Worm (Caenorhabditis elegans) whole organism, early embryonic: ENCODE data around the gene ZC449.2.

ENCODE experiments used
- B0310.2 ChIP-seq: sonication (generic microtip); optimal IDR thresholded peaks from 2 replicates; lab custom pipeline; 2016; ENCODE audit warnings: mild to moderate bottlenecking, missing genetic modification characterization, missing compliant biosample characterization
- F13C5.2 ChIP-seq: sonication (generic microtip); optimal IDR thresholded peaks from 2 replicates; lab custom pipeline; 2017; ENCODE audit warnings: mild to moderate bottlenecking, missing genetic modification characterization, inconsistent platforms, missing compliant biosample characterization
- aly-1 ChIP-seq: sonication (generic microtip); optimal IDR thresholded peaks from 2 replicates; lab custom pipeline; 2016; ENCODE audit warnings: missing genetic modification characterization, missing compliant biosample characterization
- ama-1 ChIP-seq: fragments of 150-350 bp; optimal IDR thresholded peaks from 2 replicates; lab custom pipeline; 2014
- ceh-13 ChIP-seq: fragments of 200-800 bp; sonication (Bioruptor generic); optimal IDR thresholded peaks from 2 replicates; lab custom pipeline; 2018; ENCODE audit warnings: mild to moderate bottlenecking, missing genetic modification characterization, missing compliant biosample characterization
- ceh-36 ChIP-seq: sonication (generic microtip); optimal IDR thresholded peaks from 2 replicates; lab custom pipeline; 2016; ENCODE audit warnings: missing genetic modification characterization, inconsistent platforms, missing compliant biosample characterization
- ets-7 ChIP-seq: sonication (generic microtip); optimal IDR thresholded peaks from 2 replicates; lab custom pipeline; 2016; ENCODE audit warnings: missing genotype, missing genetic modification characterization, missing compliant biosample characterization
- flt-1 ChIP-seq: fragments of 200-800 bp; sonication (Bioruptor generic); IDR thresholded peaks from 2 replicates; pipeline ENCODE4 v1.3.6; 2022; ENCODE audit warnings: missing genetic modification characterization, missing compliant biosample characterization
- hmbx-1 ChIP-seq: sonication (generic microtip); optimal IDR thresholded peaks from 2 replicates; lab custom pipeline; 2016; ENCODE audit warnings: mild to moderate bottlenecking, missing genetic modification characterization, missing compliant biosample characterization
- hmg-4 ChIP-seq: fragments of 200-800 bp; sonication (Bioruptor generic); optimal IDR thresholded peaks from 2 replicates; lab custom pipeline; 2018; ENCODE audit warnings: mild to moderate bottlenecking, missing genetic modification characterization, missing compliant biosample characterization
- hnd-1 ChIP-seq: sonication (generic microtip); optimal IDR thresholded peaks from 2 replicates; lab custom pipeline; 2016; ENCODE audit warnings: missing genetic modification characterization, missing compliant biosample characterization
- pes-1 ChIP-seq: fragments of 200-800 bp; sonication (Bioruptor generic); IDR thresholded peaks from 2 replicates; pipeline ENCODE4 v1.3.6; 2022; ENCODE audit warnings: missing genetic modification reagents, missing genetic modification characterization, missing compliant biosample characterization
- scrt-1 ChIP-seq: fragments of 200-800 bp; sonication (Bioruptor generic); IDR thresholded peaks from 2 replicates; pipeline ENCODE4 v1.3.6; 2022; ENCODE audit warnings: missing genetic modification characterization, missing compliant biosample characterization
- sea-1 ChIP-seq: fragments of 200-800 bp; sonication (Bioruptor generic); conservative IDR thresholded peaks from 2 replicates; pipeline ENCODE4 v1.3.6; 2022; ENCODE audit warnings: missing genetic modification characterization, missing compliant biosample characterization
- tbx-11 ChIP-seq: fragments of 200-800 bp; sonication (Bioruptor generic); IDR thresholded peaks from 2 replicates; pipeline ENCODE4 v1.3.6; 2022; ENCODE audit warnings: missing genetic modification characterization, missing compliant biosample characterization
- tbx-37 ChIP-seq: fragments of 200-800 bp; sonication (Bioruptor generic); conservative IDR thresholded peaks from 2 replicates; pipeline ENCODE4 v1.3.6; 2022; ENCODE audit warnings: missing genetic modification reagents, missing genetic modification characterization, missing compliant biosample characterization
- tra-4 ChIP-seq: sonication (generic microtip); optimal IDR thresholded peaks from 2 replicates; lab custom pipeline; 2017; ENCODE audit warnings: missing genetic modification characterization, missing compliant biosample characterization

The ZC449.2 gene

DNA sequence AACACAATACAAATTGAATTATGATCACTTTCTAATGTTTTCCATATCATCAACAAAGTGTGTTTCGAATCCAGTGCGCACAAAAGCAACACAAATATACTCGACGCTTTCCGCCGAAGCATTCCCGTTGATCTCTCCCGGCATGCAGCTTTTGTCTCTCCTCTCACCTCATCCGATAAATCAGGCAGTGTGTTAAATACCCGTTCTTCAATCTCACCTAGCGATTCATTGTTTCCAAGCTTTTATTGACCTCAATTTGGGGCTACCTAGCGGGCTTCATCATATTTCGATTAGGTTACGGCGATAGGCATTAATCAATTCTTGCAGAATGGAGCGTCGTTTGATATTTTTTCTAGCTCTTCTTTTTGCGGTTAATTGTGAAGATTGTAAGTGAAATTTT, 3.2 kb downstream of the ZC449.2 start, which contains the start of gene ZC449.1:
ZC449.1 (plus strand) TSS at position 121 of the 400 bp plus-strand sequence.
- TF ChIP-seq hmbx-1 (tag; lab: Kevin White, UChicago) (no peak), ceh-36 (tag; lab: Kevin White, UChicago) (no peak), scrt-1 (no peak), F13C5.2 (tag; lab: Kevin White, UChicago) (no peak), tbx-37 (GFP tag; lab: Robert Waterston, UW) (no peak)

ce11 chrX:5026461-5026860, 5.4 kb downstream of the ZC449.2 start:
- TF ChIP-seq tbx-11 (GFP tag; lab: Robert Waterston, UW) (no peak), ceh-36 (tag; lab: Kevin White, UChicago) (no peak), flt-1 (no peak), F13C5.2 (tag; lab: Kevin White, UChicago) (no peak), aly-1 (tag; lab: Kevin White, UChicago) (no peak), ama-1 (lab: Kevin White, UChicago) (no peak), tra-4 (tag; lab: Kevin White, UChicago) (no peak)

- TF ChIP-seq scrt-1 = no peak
- TF ChIP-seq flt-1 = no peak
- TF ChIP-seq ets-7 (tag; lab: Kevin White, UChicago) = no peak
- TF ChIP-seq tbx-37 (GFP tag; lab: Robert Waterston, UW) = no peak
- TF ChIP-seq sea-1 (GFP tag; lab: Robert Waterston, UW) = no peak
- no peak for TF ChIP-seq pes-1 (GFP tag; lab: Robert Waterston, UW)
- no peak for TF ChIP-seq hmg-4 (GFP tag; lab: Kevin White, UChicago)
Observed at ce11 chrX:5027923-5028592, 7.0 kb downstream of the ZC449.2 start.

DNA sequence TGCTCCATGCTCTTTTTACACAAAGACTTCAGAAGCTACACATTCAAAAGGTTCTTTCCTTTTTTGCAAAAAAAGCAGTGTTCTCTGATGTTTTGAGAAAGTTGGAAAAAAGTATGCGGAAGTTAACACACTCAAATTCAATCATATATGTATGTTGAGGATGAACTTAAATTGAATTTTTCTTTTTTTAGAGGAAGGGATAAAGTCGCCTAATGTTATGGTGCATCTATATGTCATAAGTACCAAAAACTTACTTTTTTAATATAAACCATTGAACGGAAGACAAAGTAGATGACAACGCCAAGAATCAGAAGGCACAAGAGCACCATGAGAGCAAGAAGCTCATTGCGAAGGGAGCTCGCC, 7.5 kb downstream of the ZC449.2 start:
- TF ChIP-seq ets-7 (tag; lab: Kevin White, UChicago) = no peak
- TF ChIP-seq F13C5.2 (tag; lab: Kevin White, UChicago) = no peak
- no peak for TF ChIP-seq ama-1 (lab: Kevin White, UChicago)
- no peak for TF ChIP-seq tbx-11 (GFP tag; lab: Robert Waterston, UW)
- no peak for TF ChIP-seq tra-4 (tag; lab: Kevin White, UChicago)
- no peak for TF ChIP-seq hnd-1 (tag; lab: Kevin White, UChicago)
- no peak for TF ChIP-seq hmbx-1 (tag; lab: Kevin White, UChicago)
- no peak for TF ChIP-seq ceh-36 (tag; lab: Kevin White, UChicago)
- TF ChIP-seq hmg-4 (GFP tag; lab: Kevin White, UChicago) = no peak
- TF ChIP-seq ceh-13 (GFP tag; lab: Kevin White, UChicago) = no peak
- no peak for TF ChIP-seq aly-1 (tag; lab: Kevin White, UChicago)
- no peak for TF ChIP-seq flt-1
- no peak for TF ChIP-seq pes-1 (GFP tag; lab: Robert Waterston, UW)
- no peak for TF ChIP-seq B0310.2 (tag; lab: Kevin White, UChicago)
- no peak for TF ChIP-seq sea-1 (GFP tag; lab: Robert Waterston, UW)
- TF ChIP-seq scrt-1 = no peak
- TF ChIP-seq tbx-37 (GFP tag; lab: Robert Waterston, UW) = no peak

DNA sequence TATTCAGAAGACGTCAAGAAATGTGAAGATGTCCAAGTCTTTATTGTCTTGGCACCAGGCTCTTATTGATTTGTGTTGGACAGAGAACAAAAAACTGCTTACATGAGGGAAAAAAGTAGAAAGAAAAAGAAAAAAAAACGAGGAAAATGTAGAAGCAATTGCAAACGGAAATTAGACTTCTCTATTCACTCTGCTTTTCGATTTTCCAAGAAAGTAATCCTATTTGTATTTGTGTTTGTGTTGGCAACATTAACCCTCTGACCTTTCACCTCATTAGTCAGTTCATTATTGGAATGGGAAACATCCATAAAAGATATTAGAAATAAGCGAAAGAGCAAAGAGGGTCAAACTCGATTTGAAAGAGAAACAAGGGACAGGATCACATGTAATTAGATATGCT, 10.7 kb downstream of the ZC449.2 start:
- TF ChIP-seq flt-1 = no peak
- TF ChIP-seq pes-1 (GFP tag; lab: Robert Waterston, UW) = no peak
- TF ChIP-seq ceh-13 (GFP tag; lab: Kevin White, UChicago) = no peak

DNA sequence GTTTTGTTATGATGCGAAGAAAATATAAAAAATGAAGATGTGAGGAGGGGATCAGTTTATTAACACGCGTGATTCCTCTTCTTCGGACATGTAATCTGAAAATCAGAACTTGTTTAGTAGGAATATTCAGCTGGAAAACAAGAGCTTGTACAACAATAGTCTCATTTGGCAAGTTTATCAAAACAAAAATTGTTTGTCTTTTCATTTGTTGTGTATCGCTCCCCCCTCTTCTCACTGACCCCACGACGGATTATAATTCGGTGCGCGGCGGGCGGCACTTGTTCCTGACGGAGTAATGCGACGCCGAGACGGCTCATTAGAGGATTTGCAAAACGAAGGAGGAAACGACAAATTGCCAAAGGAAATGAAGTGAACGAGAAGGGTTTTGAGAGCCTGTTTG, 12.8 kb downstream of the ZC449.2 start, which contains the start of gene ZC449.4:
ZC449.4 (minus strand) TSS at position 101 of the 400 bp plus-strand sequence.
- TF ChIP-seq ceh-13 (GFP tag; lab: Kevin White, UChicago) (no peak), F13C5.2 (tag; lab: Kevin White, UChicago) (no peak), hmg-4 (GFP tag; lab: Kevin White, UChicago) (no peak), hnd-1 (tag; lab: Kevin White, UChicago) (no peak), aly-1 (tag; lab: Kevin White, UChicago) (no peak), ama-1 (lab: Kevin White, UChicago) (no peak), tbx-37 (GFP tag; lab: Robert Waterston, UW) (no peak), tra-4 (tag; lab: Kevin White, UChicago) (no peak), sea-1 (GFP tag; lab: Robert Waterston, UW) (no peak), ets-7 (tag; lab: Kevin White, UChicago) (no peak), pes-1 (GFP tag; lab: Robert Waterston, UW) (no peak), ceh-36 (tag; lab: Kevin White, UChicago) (no peak)

ce11 chrX:5037673-5038072, 16.6 kb downstream of the ZC449.2 start, which contains the start of gene ZC449.5:
Gene ZC449.5, minus strand, starts transcription at chrX:5037773.
- TF ChIP-seq ceh-36 (tag; lab: Kevin White, UChicago) (no peak), F13C5.2 (tag; lab: Kevin White, UChicago) (no peak), ama-1 (lab: Kevin White, UChicago) (no peak), ets-7 (tag; lab: Kevin White, UChicago) (no peak), hmbx-1 (tag; lab: Kevin White, UChicago) (no peak), B0310.2 (tag; lab: Kevin White, UChicago) (no peak), flt-1 (no peak), hnd-1 (tag; lab: Kevin White, UChicago) (no peak), tbx-11 (GFP tag; lab: Robert Waterston, UW) (no peak)

ce11 chrX:5038812-5039211, 17.7 kb downstream of the ZC449.2 start:
- no peak for TF ChIP-seq ama-1 (lab: Kevin White, UChicago)
- no peak for TF ChIP-seq tra-4 (tag; lab: Kevin White, UChicago)
- no peak for TF ChIP-seq scrt-1
- TF ChIP-seq hmbx-1 (tag; lab: Kevin White, UChicago) = no peak
- TF ChIP-seq ets-7 (tag; lab: Kevin White, UChicago) = no peak
- no peak for TF ChIP-seq tbx-11 (GFP tag; lab: Robert Waterston, UW)
- TF ChIP-seq tbx-37 (GFP tag; lab: Robert Waterston, UW) = no peak
- no peak for TF ChIP-seq sea-1 (GFP tag; lab: Robert Waterston, UW)
- TF ChIP-seq hnd-1 (tag; lab: Kevin White, UChicago) = no peak
- no peak for TF ChIP-seq F13C5.2 (tag; lab: Kevin White, UChicago)
- no peak for TF ChIP-seq pes-1 (GFP tag; lab: Robert Waterston, UW)
- no peak for TF ChIP-seq B0310.2 (tag; lab: Kevin White, UChicago)
